Worm (Caenorhabditis elegans) whole organism, L1 larva: ENCODE data around the gene sas-4.

Experiments
- C04F5.9 ChIP-seq: sonication (generic microtip); optimal IDR thresholded peaks from 2 replicates; lab custom pipeline; 2016; ENCODE audit warnings: missing genetic modification characterization, missing compliant biosample characterization
- C16A3.4 ChIP-seq: fragments of 150-350 bp; optimal IDR thresholded peaks from 2 replicates; lab custom pipeline; 2014; ENCODE audit warnings: missing biosample characterization, missing genetic modification characterization
- Y116A8C.19 ChIP-seq: sonication (generic microtip); optimal IDR thresholded peaks from 2 replicates; lab custom pipeline; 2016; ENCODE audit warnings: missing compliant biosample characterization, missing genetic modification characterization, borderline replicate concordance
- alr-1 ChIP-seq: fragments of 200-800 bp; sonication (Bioruptor generic); optimal IDR thresholded peaks from 2 replicates; lab custom pipeline; 2018; ENCODE audit warnings: borderline replicate concordance, mild to moderate bottlenecking, missing genetic modification characterization, missing compliant biosample characterization
- blmp-1 ChIP-seq: fragments of 150-350 bp; optimal IDR thresholded peaks from 2 replicates; lab custom pipeline; 2014; ENCODE audit warnings: missing biosample characterization, missing genetic modification characterization
- ceh-90 ChIP-seq: sonication (generic microtip); optimal IDR thresholded peaks from 2 replicates; lab custom pipeline; 2016; ENCODE audit warnings: missing genetic modification characterization, missing compliant biosample characterization
- ces-1 ChIP-seq: fragments of 150-350 bp; optimal IDR thresholded peaks from 2 replicates; lab custom pipeline; 2014; ENCODE audit warnings: missing biosample characterization, missing genetic modification reagents, missing genetic modification characterization
- efl-3 ChIP-seq: fragments of 200-800 bp; sonication (Bioruptor generic); optimal IDR thresholded peaks from 2 replicates; lab custom pipeline; 2018; ENCODE audit warnings: mild to moderate bottlenecking, missing genetic modification characterization, missing compliant biosample characterization
- elt-3 ChIP-seq, 6 experiments: fragments of 150-350 bp in 1 of 6; sonication (generic microtip); optimal IDR thresholded peaks; 2 replicates each; lab custom pipeline; 2017 to 2018; ENCODE audit warnings: missing biosample characterization in 6 of 6, missing genetic modification characterization in 6 of 6, inconsistent platforms in 1 of 6
- ets-5 ChIP-seq: fragments of 200-800 bp; sonication (Bioruptor generic); IDR thresholded peaks from 2 replicates; pipeline ENCODE4 v1.3.6; 2022; ENCODE audit warnings: missing genetic modification characterization, missing compliant biosample characterization
- hlh-4 ChIP-seq: sonication (generic microtip); optimal IDR thresholded peaks from 2 replicates; lab custom pipeline; 2016; ENCODE audit warnings: mild to moderate bottlenecking, missing genetic modification characterization, missing compliant biosample characterization
- irx-1 ChIP-seq: sonication (generic microtip); optimal IDR thresholded peaks from 2 replicates; lab custom pipeline; 2016; ENCODE audit warnings: missing genetic modification characterization, missing compliant biosample characterization
- isw-1 ChIP-seq: fragments of 200-800 bp; sonication (Bioruptor generic); IDR thresholded peaks from 2 replicates; pipeline ENCODE4 v1.3.6; 2022; ENCODE audit warnings: missing genetic modification characterization, missing compliant biosample characterization
- lin-14 ChIP-seq: fragments of 200-800 bp; sonication (Bioruptor generic); optimal IDR thresholded peaks from 2 replicates; lab custom pipeline; 2018; ENCODE audit warnings: mild to moderate bottlenecking, missing genetic modification characterization, moderate library complexity, missing compliant biosample characterization
- lin-39 ChIP-seq: fragments of 150-350 bp; optimal IDR thresholded peaks from 2 replicates; lab custom pipeline; 2014; ENCODE audit warnings: missing biosample characterization, missing genetic modification reagents, missing genetic modification characterization
- lir-3 ChIP-seq: sonication (generic microtip); optimal IDR thresholded peaks from 2 replicates; lab custom pipeline; 2016; ENCODE audit warnings: mild to moderate bottlenecking, missing genetic modification characterization, moderate library complexity, missing compliant biosample characterization; ENCODE audit not compliant: poor library complexity
- lsy-2 ChIP-seq, 2 experiments: fragments of 150-350 bp; optimal IDR thresholded peaks; 2 replicates each; lab custom pipeline; 2014; ENCODE audit warnings: missing biosample characterization in 2 of 2, missing genetic modification characterization in 2 of 2
- mab-9 ChIP-seq: fragments of 200-800 bp; sonication (Bioruptor generic); IDR thresholded peaks from 2 replicates; pipeline ENCODE4 v1.3.6; 2022; ENCODE audit warnings: missing genetic modification reagents, missing genetic modification characterization, missing compliant biosample characterization
- mdl-1 ChIP-seq, 2 experiments: fragments of 150-350 bp; optimal IDR thresholded peaks; 2 replicates each; lab custom pipeline; 2014 to 2017; ENCODE audit warnings: missing biosample characterization in 2 of 2, missing genetic modification characterization in 2 of 2, inconsistent platforms in 1 of 2
- mep-1 ChIP-seq: fragments of 150-350 bp; optimal IDR thresholded peaks from 2 replicates; lab custom pipeline; 2014; ENCODE audit warnings: missing biosample characterization, missing genetic modification characterization
- nhr-11 ChIP-seq: fragments of 150-350 bp; optimal IDR thresholded peaks from 2 replicates; lab custom pipeline; 2014; ENCODE audit warnings: missing biosample characterization, missing genetic modification characterization
- nhr-12 ChIP-seq: sonication (generic microtip); optimal IDR thresholded peaks from 2 replicates; lab custom pipeline; 2017; ENCODE audit warnings: missing biosample characterization, missing genetic modification characterization
- nhr-19 ChIP-seq: fragments of 200-800 bp; sonication (Bioruptor generic); conservative IDR thresholded peaks from 2 replicates; pipeline ENCODE4 v1.3.6; 2022; ENCODE audit warnings: missing genetic modification characterization, missing compliant biosample characterization
- nhr-20 ChIP-seq: sonication (generic microtip); optimal IDR thresholded peaks from 2 replicates; lab custom pipeline; 2016; ENCODE audit warnings: mild to moderate bottlenecking, missing genetic modification characterization, missing compliant biosample characterization
- nhr-71 ChIP-seq: sonication (generic microtip); optimal IDR thresholded peaks from 2 replicates; lab custom pipeline; 2016; ENCODE audit warnings: mild to moderate bottlenecking, missing genetic modification characterization, moderate library complexity, missing compliant biosample characterization
- nhr-77 ChIP-seq: fragments of 150-350 bp; optimal IDR thresholded peaks from 2 replicates; lab custom pipeline; 2014; ENCODE audit warnings: missing biosample characterization, missing genetic modification characterization
- nhr-90 ChIP-seq: sonication (generic microtip); optimal IDR thresholded peaks from 2 replicates; lab custom pipeline; 2016; ENCODE audit warnings: mild to moderate bottlenecking, missing genetic modification characterization, missing compliant biosample characterization; ENCODE audit not compliant: poor library complexity
- pax-3 ChIP-seq: fragments of 200-800 bp; sonication (Bioruptor generic); optimal IDR thresholded peaks from 2 replicates; lab custom pipeline; 2018; ENCODE audit warnings: mild to moderate bottlenecking, missing genetic modification characterization, moderate library complexity, missing compliant biosample characterization
- pqm-1 ChIP-seq: sonication (generic microtip); optimal IDR thresholded peaks from 3 replicates; lab custom pipeline; 2017; ENCODE audit warnings: missing biosample characterization, missing genetic modification characterization
- sox-4 ChIP-seq: sonication (generic microtip); optimal IDR thresholded peaks from 2 replicates; lab custom pipeline; 2016; ENCODE audit warnings: missing genetic modification characterization, missing compliant biosample characterization
- tlp-1 ChIP-seq: fragments of 150-350 bp; optimal IDR thresholded peaks from 2 replicates; lab custom pipeline; 2014; ENCODE audit warnings: missing biosample characterization, missing genetic modification characterization
- unc-86 ChIP-seq: sonication (generic microtip); optimal IDR thresholded peaks from 2 replicates; lab custom pipeline; 2016; ENCODE audit warnings: missing genetic modification characterization, missing compliant biosample characterization
- vab-15 ChIP-seq: sonication (generic microtip); optimal IDR thresholded peaks from 2 replicates; lab custom pipeline; 2017; ENCODE audit warnings: missing genotype, mild to moderate bottlenecking, missing genetic modification characterization, missing compliant biosample characterization
- xbp-1 ChIP-seq: sonication (generic microtip); optimal IDR thresholded peaks from 2 replicates; lab custom pipeline; 2016; ENCODE audit warnings: missing genetic modification characterization, missing compliant biosample characterization
- zag-1 ChIP-seq: fragments of 150-350 bp; optimal IDR thresholded peaks from 2 replicates; lab custom pipeline; 2014; ENCODE audit warnings: missing biosample characterization, missing genetic modification characterization
- zip-4 ChIP-seq: fragments of 200-800 bp; sonication (Bioruptor generic); optimal IDR thresholded peaks from 2 replicates; lab custom pipeline; 2018; ENCODE audit warnings: mild to moderate bottlenecking, missing genetic modification characterization, moderate library complexity, missing compliant biosample characterization
- ztf-4 ChIP-seq: fragments of 150-350 bp; optimal IDR thresholded peaks from 2 replicates; lab custom pipeline; 2014; ENCODE audit warnings: missing biosample characterization, missing genetic modification characterization

The sas-4 gene

ce11 chrIII:8278801-8279200, 39.6 kb downstream of the sas-4 start, which contains the start of gene mig-10:
Gene mig-10, plus strand, starts transcription at chrIII:8279101.
- no peak for TF ChIP-seq elt-3 (tag; optimal IDR thresholded peaks at IDR 0.05; lab: Kevin White, UChicago)
- TF ChIP-seq ces-1 (GFP tag; lab: Kevin White, UChicago), result no peak
- TF ChIP-seq C04F5.9, result no peak
- no peak for TF ChIP-seq pqm-1
- no peak for TF ChIP-seq hlh-4 (tag; lab: Kevin White, UChicago)
- no peak for TF ChIP-seq C16A3.4
- TF ChIP-seq nhr-12 (tag; lab: Kevin White, UChicago), result no peak
- TF ChIP-seq irx-1 (tag; lab: Kevin White, UChicago), result no peak
- no peak for TF ChIP-seq lsy-2 (tag; optimal IDR thresholded peaks at IDR 0.05; lab: Kevin White, UChicago)
- no peak for TF ChIP-seq ztf-4 (tag; lab: Kevin White, UChicago)
- TF ChIP-seq nhr-77, result no peak
- no peak for TF ChIP-seq zip-4 (GFP tag; lab: Kevin White, UChicago)
- no peak for TF ChIP-seq mep-1
- TF ChIP-seq zag-1 (tag; lab: Kevin White, UChicago), result no peak
- TF ChIP-seq alr-1 (tag; lab: Kevin White, UChicago), result no peak
- TF ChIP-seq sox-4, result no peak
- TF ChIP-seq nhr-71 (tag; lab: Kevin White, UChicago), result no peak
- no peak for TF ChIP-seq Y116A8C.19 (tag; lab: Kevin White, UChicago)
- TF ChIP-seq tlp-1 (tag; lab: Kevin White, UChicago), result no peak
- TF ChIP-seq, all 84 proteins: peak for 0

ce11 chrIII:8275871-8276270, 42.5 kb downstream of the sas-4 start, which contains the start of gene clec-160:
Gene clec-160, minus strand, starts transcription at chrIII:8275971.
- TF ChIP-seq xbp-1 (tag; lab: Kevin White, UChicago), result no peak
- TF ChIP-seq nhr-20 (tag; lab: Kevin White, UChicago), result no peak
- TF ChIP-seq zip-4 (GFP tag; lab: Kevin White, UChicago), result no peak
- no peak for TF ChIP-seq ets-5 (GFP tag; lab: Robert Waterston, UW)
- TF ChIP-seq Y116A8C.19 (tag; lab: Kevin White, UChicago), result no peak
- TF ChIP-seq unc-86, result no peak
- TF ChIP-seq tlp-1 (tag; lab: Kevin White, UChicago), result no peak
- no peak for TF ChIP-seq mab-9
- TF ChIP-seq nhr-11 (tag; lab: Kevin White, UChicago), result no peak
- TF ChIP-seq isw-1, result no peak
- no peak for TF ChIP-seq mdl-1 (tag; optimal IDR thresholded peaks at IDR 0.05; lab: Kevin White, UChicago)
- no peak for TF ChIP-seq lin-39 (tag; lab: Kevin White, UChicago)
- TF ChIP-seq nhr-90 (tag; lab: Kevin White, UChicago), result no peak
- no peak for TF ChIP-seq nhr-19 (GFP tag; lab: Robert Waterston, UW)
- no peak for TF ChIP-seq C16A3.4

DNA sequence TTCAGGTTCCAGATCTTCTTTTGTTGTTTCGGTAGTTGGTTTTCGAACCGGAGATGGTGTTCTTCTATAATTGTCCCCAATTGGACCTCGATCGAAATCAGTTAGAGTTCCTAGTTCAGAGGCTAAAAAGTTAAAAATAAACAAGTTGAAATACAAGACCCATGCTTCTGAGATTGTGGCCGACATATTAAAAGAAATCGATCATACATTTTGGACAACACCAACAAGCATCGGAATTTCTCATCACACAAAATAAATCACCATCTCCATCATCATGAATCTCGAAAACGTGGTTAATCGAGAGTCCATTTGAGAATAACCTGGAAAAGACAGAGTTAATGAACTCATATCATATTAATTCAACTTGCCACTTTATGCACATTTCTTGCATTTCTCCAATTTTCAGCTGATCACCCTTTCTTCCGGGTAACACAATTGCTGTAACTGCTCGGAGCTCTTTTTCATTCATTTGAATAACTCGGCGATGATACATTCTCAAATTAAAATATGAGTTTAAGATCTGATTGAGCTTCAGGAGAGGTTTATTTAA, 46.6 kb downstream of the sas-4 start, which contains the start of the genes mps-4 and F09G8.10:
Gene mps-4 (minus strand): TSS at position 101 of the 550 bp plus-strand sequence.
Gene F09G8.10 (minus strand): TSS at position 500 of the 550 bp plus-strand sequence.
- TF ChIP-seq lir-3 (tag; lab: Kevin White, UChicago) (no peak), pax-3 (tag; lab: Kevin White, UChicago) (no peak), ceh-90 (tag; lab: Kevin White, UChicago) (no peak), nhr-77 (no peak), vab-15 (no peak), efl-3 (GFP tag; lab: Kevin White, UChicago) (no peak), ets-5 (GFP tag; lab: Robert Waterston, UW) (no peak), nhr-71 (tag; lab: Kevin White, UChicago) (no peak), blmp-1 (tag; lab: Kevin White, UChicago) (no peak), alr-1 (tag; lab: Kevin White, UChicago) (no peak), lin-14 (GFP tag; lab: Kevin White, UChicago) (no peak), zip-4 (GFP tag; lab: Kevin White, UChicago) (no peak)
